Fruit fly (Drosophila melanogaster): ENCODE data around the gene step.
A peak's percentile ranks its signal among the peaks of the same experiment; 100 is the strongest.

The step gene

DNA sequence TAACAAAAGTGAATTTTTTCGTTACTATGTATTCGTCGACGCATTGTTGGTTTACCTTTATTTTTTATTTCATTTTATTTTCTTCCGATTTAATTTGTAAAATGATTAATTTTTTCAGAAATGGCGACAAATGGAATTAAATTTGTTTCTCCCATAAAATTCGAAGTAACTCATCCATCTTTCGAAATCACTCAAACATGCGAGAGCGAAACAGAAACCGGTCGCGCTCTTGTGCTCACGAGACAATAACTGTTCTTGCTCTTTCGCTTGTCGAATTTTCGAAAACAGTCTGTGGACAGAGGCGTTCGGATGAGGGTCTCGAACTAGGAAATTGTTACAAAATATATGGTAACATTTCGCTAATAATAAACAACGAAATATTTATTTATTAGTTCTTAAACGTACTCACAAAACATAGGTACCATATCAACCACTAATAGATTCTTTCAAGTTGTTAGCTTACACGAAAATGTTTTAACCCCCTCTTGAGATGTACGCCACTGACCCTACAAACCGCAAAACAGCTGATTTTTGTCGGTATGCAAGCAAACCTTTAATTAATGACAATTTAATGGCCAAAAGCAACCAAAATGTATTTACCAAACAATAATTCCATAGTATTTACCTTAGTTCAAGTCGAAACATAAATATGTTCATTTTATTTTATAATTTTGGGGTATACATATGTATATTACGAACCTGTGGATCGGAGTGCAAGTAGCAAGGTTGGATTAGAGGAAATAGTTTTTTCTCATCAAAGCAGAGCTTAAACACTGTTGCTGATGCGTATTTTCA is 37.5 kb upstream of the step start (continued):
- TF ChIP-seq CG15011 (GFP tag; optimal IDR thresholded peaks at IDR 0.05) (peak; percentile 93), CG1647 (GFP tag; optimal IDR thresholded peaks at IDR 0.05) (peak; percentile 95), Atf6 (GFP tag; IDR thresholded peaks at IDR 0.05) (peak; percentile 98), tio (GFP tag; optimal IDR thresholded peaks at IDR 0.05) (peak; percentile 96), cwo (GFP tag; optimal IDR thresholded peaks at IDR 0.05) (peak; percentile 92), Ravus (GFP tag; IDR thresholded peaks at IDR 0.05) (peak; percentile 91), CG17186 (GFP tag; optimal IDR thresholded peaks at IDR 0.05) (peak; percentile 81), ERR (GFP tag; optimal IDR thresholded peaks at IDR 0.05) (peak; percentile 93), cg (GFP tag; optimal IDR thresholded peaks at IDR 0.05) (no peak), Tbp (GFP tag; optimal IDR thresholded peaks at IDR 0.05) (no peak), usp (GFP tag; optimal IDR thresholded peaks at IDR 0.05) (no peak), jing (GFP tag; optimal IDR thresholded peaks at IDR 0.05) (peak; percentile 95), kni (GFP tag; optimal IDR thresholded peaks at IDR 0.05) (peak; percentile 94), CG10366 (GFP tag; IDR thresholded peaks at IDR 0.05) (peak; percentile 97), bcd (GFP tag; optimal IDR thresholded peaks at IDR 0.05) (peak; percentile 97), unc-4 (GFP tag; IDR thresholded peaks at IDR 0.05; ENCODE audit: partially characterized antibody) (no peak), fru (optimal IDR thresholded peaks at IDR 0.05) (no peak), Hmx (GFP tag; optimal IDR thresholded peaks at IDR 0.05) (peak; percentile 92), pho (GFP tag; optimal IDR thresholded peaks at IDR 0.05) (peak; percentile 96), Rfx (GFP tag; IDR thresholded peaks at IDR 0.05) (peak; percentile 99), NFAT (GFP tag; IDR thresholded peaks at IDR 0.05) (peak; percentile 96), luna (GFP tag; optimal IDR thresholded peaks at IDR 0.05) (peak; percentile 94), HLH3B (GFP tag; IDR thresholded peaks at IDR 0.05) (peak; percentile 96), CG11247 (GFP tag; IDR thresholded peaks at IDR 0.05) (peak; percentile 95), CG13296 (GFP tag; optimal IDR thresholded peaks at IDR 0.05) (peak; percentile 96), CG12391 (tag; optimal IDR thresholded peaks at IDR 0.05) (peak; percentile 98), fd102C (GFP tag; optimal IDR thresholded peaks at IDR 0.05) (peak; percentile 87), Sox102F (GFP tag; optimal IDR thresholded peaks at IDR 0.05) (peak; percentile 97), D (optimal IDR thresholded peaks at IDR 0.05) (no peak), D (GFP tag; optimal IDR thresholded peaks at IDR 0.05) (peak; percentile 95), onecut (GFP tag; IDR thresholded peaks at IDR 0.05) (peak; percentile 93), Awh (GFP tag; IDR thresholded peaks at IDR 0.05) (peak; percentile 95), CG17802 (tag; optimal IDR thresholded peaks at IDR 0.05) (peak; percentile 85), CG6765 (GFP tag; optimal IDR thresholded peaks at IDR 0.05) (peak; percentile 95), Sin3A (optimal IDR thresholded peaks at IDR 0.05) (no peak), CG8281 (tag; optimal IDR thresholded peaks at IDR 0.05) (peak; percentile 89), dmrt11E (tag; optimal IDR thresholded peaks at IDR 0.05) (peak; percentile 98), Meics (GFP tag; optimal IDR thresholded peaks at IDR 0.05) (peak; percentile 97), CG10959 (GFP tag; IDR thresholded peaks at IDR 0.05) (peak; percentile 95), CG2199 (GFP tag; IDR thresholded peaks at IDR 0.05) (peak; percentile 85), Fer2 (tag; optimal IDR thresholded peaks at IDR 0.05) (peak; percentile 97), CG17385 (GFP tag; optimal IDR thresholded peaks at IDR 0.05) (peak; percentile 94), ara (GFP tag; IDR thresholded peaks at IDR 0.05) (peak; percentile 98), CG4424 (GFP tag; optimal IDR thresholded peaks at IDR 0.05) (peak; percentile 98), Optix (GFP tag; IDR thresholded peaks at IDR 0.05) (peak; percentile 94), CG5245 (GFP tag; optimal IDR thresholded peaks at IDR 0.05) (peak; percentile 94), CG31388 (GFP tag; optimal IDR thresholded peaks at IDR 0.05) (peak; percentile 94), CG15479 (GFP tag; optimal IDR thresholded peaks at IDR 0.05) (peak; percentile 35), hkb (optimal IDR thresholded peaks at IDR 0.05) (no peak), hkb (GFP tag; IDR thresholded peaks at IDR 0.05) (peak; percentile 97), eyg (GFP tag; optimal IDR thresholded peaks at IDR 0.05) (peak; percentile 94)
